Worm (Caenorhabditis elegans) whole organism, late embryonic: ENCODE data around the gene coq-8.

Source experiments
- C08G9.2 ChIP-seq: sonication (generic microtip); optimal IDR thresholded peaks from 2 replicates; lab custom pipeline; 2016; ENCODE audit warnings: mild to moderate bottlenecking, missing genetic modification characterization, moderate library complexity, missing compliant biosample characterization
- T23F11.4 ChIP-seq: fragments of 200-800 bp; sonication (Bioruptor generic); optimal IDR thresholded peaks from 2 replicates; lab custom pipeline; 2018; ENCODE audit warnings: mild to moderate bottlenecking, missing genetic modification characterization, missing compliant biosample characterization
- Y22D7AL.16 ChIP-seq: sonication (generic microtip); optimal IDR thresholded peaks from 2 replicates; lab custom pipeline; 2016; ENCODE audit warnings: missing genetic modification characterization, missing compliant biosample characterization
- ahr-1 ChIP-seq: sonication (generic microtip); optimal IDR thresholded peaks from 2 replicates; lab custom pipeline; 2016; ENCODE audit warnings: missing genetic modification characterization, missing compliant biosample characterization
- ama-1 ChIP-seq: fragments of 150-350 bp; optimal IDR thresholded peaks from 2 replicates; lab custom pipeline; 2014
- ceh-14 ChIP-seq: sonication (generic microtip); optimal IDR thresholded peaks from 2 replicates; lab custom pipeline; 2016; ENCODE audit warnings: missing genotype, missing genetic modification characterization, missing compliant biosample characterization
- ceh-22 ChIP-seq: sonication (generic microtip); optimal IDR thresholded peaks from 2 replicates; lab custom pipeline; 2017; ENCODE audit warnings: missing biosample characterization, missing genetic modification characterization
- ceh-24 ChIP-seq: sonication (generic microtip); optimal IDR thresholded peaks from 2 replicates; lab custom pipeline; 2016; ENCODE audit warnings: mild to moderate bottlenecking, missing genetic modification characterization, missing compliant biosample characterization
- ceh-30 ChIP-seq: fragments of 150-350 bp; optimal IDR thresholded peaks from 2 replicates; lab custom pipeline; 2014; ENCODE audit warnings: missing biosample characterization, missing genetic modification characterization
- ceh-34 ChIP-seq: sonication (generic microtip); optimal IDR thresholded peaks from 2 replicates; lab custom pipeline; 2016; ENCODE audit warnings: mild to moderate bottlenecking, missing genetic modification characterization, missing compliant biosample characterization
- ceh-45 ChIP-seq: fragments of 200-800 bp; sonication (Bioruptor generic); IDR thresholded peaks from 2 replicates; pipeline ENCODE4 v1.3.6; 2022; ENCODE audit warnings: missing genetic modification reagents, missing genetic modification characterization, missing compliant biosample characterization
- ceh-48 ChIP-seq: sonication (generic microtip); optimal IDR thresholded peaks from 2 replicates; lab custom pipeline; 2016; ENCODE audit warnings: missing genetic modification characterization, inconsistent platforms, missing compliant biosample characterization
- ceh-6 ChIP-seq: fragments of 200-800 bp; sonication (Bioruptor generic); optimal IDR thresholded peaks from 2 replicates; lab custom pipeline; 2018; ENCODE audit warnings: mild to moderate bottlenecking, missing genetic modification characterization, missing compliant biosample characterization
- che-1 ChIP-seq: sonication (generic microtip); optimal IDR thresholded peaks from 2 replicates; lab custom pipeline; 2016; ENCODE audit warnings: mild to moderate bottlenecking, missing genetic modification characterization, missing compliant biosample characterization
- dmd-4 ChIP-seq: sonication (generic microtip); optimal IDR thresholded peaks from 2 replicates; lab custom pipeline; 2016; ENCODE audit warnings: borderline replicate concordance, missing genetic modification characterization, missing compliant biosample characterization
- dve-1 ChIP-seq: sonication (generic microtip); optimal IDR thresholded peaks from 2 replicates; lab custom pipeline; 2017; ENCODE audit warnings: antibody characterized with exemption, mild to moderate bottlenecking, missing genetic modification characterization, missing compliant biosample characterization
- elt-2 ChIP-seq: sonication (generic microtip); optimal IDR thresholded peaks from 2 replicates; lab custom pipeline; 2016; ENCODE audit warnings: missing genetic modification reagents, missing genetic modification characterization, missing compliant biosample characterization
- elt-4 ChIP-seq: sonication (generic microtip); optimal IDR thresholded peaks from 2 replicates; lab custom pipeline; 2016; ENCODE audit warnings: missing genetic modification characterization, missing compliant biosample characterization
- ets-4 ChIP-seq: sonication (generic microtip); optimal IDR thresholded peaks from 2 replicates; lab custom pipeline; 2016; ENCODE audit warnings: missing genetic modification characterization, missing compliant biosample characterization
- fkh-10 ChIP-seq: fragments of 150-350 bp; optimal IDR thresholded peaks from 2 replicates; lab custom pipeline; 2014; ENCODE audit warnings: missing biosample characterization, missing genetic modification reagents, missing genetic modification characterization
- gmeb-2 ChIP-seq: sonication (generic microtip); optimal IDR thresholded peaks from 2 replicates; lab custom pipeline; 2016; ENCODE audit warnings: missing genetic modification characterization, inconsistent platforms, missing compliant biosample characterization
- hlh-13 ChIP-seq: fragments of 200-800 bp; sonication (Bioruptor generic); optimal IDR thresholded peaks from 2 replicates; lab custom pipeline; 2018; ENCODE audit warnings: mild to moderate bottlenecking, missing genetic modification characterization, missing compliant biosample characterization
- hlh-15 ChIP-seq: sonication (generic microtip); optimal IDR thresholded peaks from 2 replicates; lab custom pipeline; 2016; ENCODE audit warnings: missing genetic modification characterization, missing compliant biosample characterization
- lin-11 ChIP-seq: fragments of 200-800 bp; sonication (Bioruptor generic); optimal IDR thresholded peaks from 2 replicates; lab custom pipeline; 2018; ENCODE audit warnings: mild to moderate bottlenecking, missing genetic modification characterization, missing compliant biosample characterization
- nfya-1 ChIP-seq: sonication (generic microtip); optimal IDR thresholded peaks from 2 replicates; lab custom pipeline; 2017; ENCODE audit warnings: missing genetic modification characterization, mild to moderate bottlenecking, missing compliant biosample characterization, antibody characterized with exemption, moderate library complexity
- nhr-11 ChIP-seq: fragments of 150-350 bp; optimal IDR thresholded peaks from 2 replicates; lab custom pipeline; 2014; ENCODE audit warnings: missing biosample characterization, missing genetic modification characterization
- nhr-232 ChIP-seq: sonication (generic microtip); optimal IDR thresholded peaks from 2 replicates; lab custom pipeline; 2016; ENCODE audit warnings: missing genetic modification characterization, missing compliant biosample characterization
- npax-4 ChIP-seq: sonication (generic microtip); optimal IDR thresholded peaks from 2 replicates; lab custom pipeline; 2016; ENCODE audit warnings: missing genetic modification characterization, missing compliant biosample characterization
- pax-1 ChIP-seq: fragments of 150-350 bp; optimal IDR thresholded peaks from 2 replicates; lab custom pipeline; 2014; ENCODE audit warnings: missing biosample characterization, missing genetic modification characterization
- pha-4 ChIP-seq: fragments of 150-350 bp; optimal IDR thresholded peaks from 2 replicates; lab custom pipeline; 2018; ENCODE audit warnings: missing biosample characterization, missing genetic modification reagents, missing genetic modification characterization
- pros-1 ChIP-seq: fragments of 150-350 bp; optimal IDR thresholded peaks from 2 replicates; lab custom pipeline; 2014; ENCODE audit warnings: missing biosample characterization, missing genetic modification reagents, missing genetic modification characterization
- sox-4 ChIP-seq: sonication (generic microtip); optimal IDR thresholded peaks from 2 replicates; lab custom pipeline; 2017; ENCODE audit warnings: mild to moderate bottlenecking, missing genetic modification characterization, inconsistent platforms, missing compliant biosample characterization
- tbx-2 ChIP-seq: sonication (generic microtip); optimal IDR thresholded peaks from 2 replicates; lab custom pipeline; 2016; ENCODE audit warnings: missing genetic modification characterization, missing compliant biosample characterization
- ttx-3 ChIP-seq: sonication (generic microtip); optimal IDR thresholded peaks from 2 replicates; lab custom pipeline; 2016; ENCODE audit warnings: missing genetic modification reagents, missing genetic modification characterization, missing compliant biosample characterization
- unc-3 ChIP-seq, 2 experiments: fragments of 200-800 bp in 1 of 2; sonication (Bioruptor generic) in 1 of 2; sonication (generic microtip) in 1 of 2; conservative IDR thresholded peaks in 1 of 2; optimal IDR thresholded peaks in 1 of 2; 2 replicates each; pipeline versions ENCODE4 v1.3.6 to Lab custom; 2016 to 2022; ENCODE audit warnings: missing compliant biosample characterization in 2 of 2, missing genetic modification characterization in 2 of 2, missing genetic modification reagents in 1 of 2
- unc-42 ChIP-seq: sonication (generic microtip); optimal IDR thresholded peaks from 2 replicates; lab custom pipeline; 2016; ENCODE audit warnings: missing genotype, missing genetic modification characterization, missing compliant biosample characterization
- unc-55 ChIP-seq: sonication (generic microtip); optimal IDR thresholded peaks from 2 replicates; lab custom pipeline; 2017; ENCODE audit warnings: missing biosample characterization, missing genetic modification reagents, missing genetic modification characterization
- zip-5 ChIP-seq: sonication (generic microtip); optimal IDR thresholded peaks from 2 replicates; lab custom pipeline; 2016; ENCODE audit warnings: missing genetic modification characterization, missing compliant biosample characterization

coq-8 gene

DNA sequence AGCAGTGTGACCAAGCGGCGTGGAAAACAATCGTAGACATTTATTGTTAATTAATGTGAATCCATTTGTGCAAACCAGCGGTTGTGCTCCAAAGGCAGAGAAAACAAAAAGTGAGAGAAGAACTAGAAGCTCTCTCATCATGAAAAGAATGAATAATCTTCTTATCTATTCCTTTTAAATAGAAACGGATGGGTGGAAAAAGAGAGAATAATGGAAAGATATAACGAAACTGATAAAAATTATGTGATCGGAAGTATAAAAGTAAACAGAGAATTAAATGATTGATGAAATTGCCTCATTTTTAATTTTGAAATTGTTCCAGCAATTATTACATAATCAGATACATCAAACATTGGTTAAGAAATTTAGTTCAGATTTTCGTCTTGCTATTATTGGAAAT, 20.2 kb downstream of the coq-8 start, which contains the start of gene clec-5:
clec-5 (minus strand) TSS at position 178 of the 400 bp plus-strand sequence.
- no peak for TF ChIP-seq lin-11 (tag; lab: Kevin White, UChicago)
- TF ChIP-seq tbx-2 = no peak
- TF ChIP-seq ceh-48 (tag; lab: Kevin White, UChicago) = no peak
- no peak for TF ChIP-seq Y22D7AL.16 (tag; lab: Kevin White, UChicago)

- TF ChIP-seq ceh-48 (tag; lab: Kevin White, UChicago) (no peak), unc-55 (GFP tag; lab: Kevin White, UChicago) (no peak), nhr-11 (tag; lab: Kevin White, UChicago) (no peak), sox-4 (tag; lab: Kevin White, UChicago) (no peak), T23F11.4 (no peak), ama-1 (no peak), ceh-34 (tag; lab: Kevin White, UChicago) (no peak), ceh-14 (tag; lab: Kevin White, UChicago) (no peak), ceh-45 (GFP tag; lab: Robert Waterston, UW) (no peak), elt-2 (tag; lab: Kevin White, UChicago) (no peak), ceh-6 (GFP tag; lab: Kevin White, UChicago) (no peak), ttx-3 (tag; lab: Kevin White, UChicago) (no peak), fkh-10 (GFP tag; lab: Kevin White, UChicago) (no peak), dve-1 (no peak), dmd-4 (tag; lab: Kevin White, UChicago) (no peak), pros-1 (tag; lab: Kevin White, UChicago) (no peak), ets-4 (tag; lab: Kevin White, UChicago) (no peak)
These were observed 24.1 kb downstream of the coq-8 start, which contains the start of gene clec-6 for ce11 chrIII:4887291-4887690. Gene clec-6 (minus strand): TSS chrIII:4887444.

DNA sequence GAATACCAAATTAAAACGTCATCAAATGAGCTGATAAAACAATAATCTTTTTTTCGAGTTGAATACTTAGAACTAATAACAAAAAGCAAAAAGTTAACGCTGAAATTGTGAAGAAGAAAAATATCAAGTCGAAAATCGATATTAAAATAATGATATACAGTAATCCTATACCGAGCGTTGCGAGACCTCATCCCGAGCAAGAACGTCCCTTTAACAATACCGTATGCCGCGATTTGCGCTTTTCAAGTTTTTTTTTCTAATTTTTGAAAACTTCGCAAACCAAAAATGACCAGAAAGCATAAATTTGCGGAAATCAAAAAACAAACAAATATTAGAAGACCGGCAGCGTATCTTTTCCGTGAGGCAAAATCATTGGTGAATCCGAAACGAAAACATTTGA, 27.8 kb downstream of the coq-8 start, which contains the start of gene F26F4.5:
F26F4.5 (minus strand) TSS at position 256 of the 400 bp plus-strand sequence.
- TF ChIP-seq unc-55 (GFP tag; lab: Kevin White, UChicago) = no peak
- no peak for TF ChIP-seq elt-4 (tag; lab: Kevin White, UChicago)
- TF ChIP-seq ets-4 (tag; lab: Kevin White, UChicago) = no peak
- TF ChIP-seq nfya-1 (tag; lab: Kevin White, UChicago) = no peak
- no peak for TF ChIP-seq che-1 (tag; lab: Kevin White, UChicago)
- TF ChIP-seq pros-1 (tag; lab: Kevin White, UChicago) = no peak
- TF ChIP-seq ceh-30 (tag; lab: Kevin White, UChicago) = no peak
- TF ChIP-seq hlh-15 (tag; lab: Kevin White, UChicago) = no peak
- no peak for TF ChIP-seq npax-4
- TF ChIP-seq ceh-24 (tag; lab: Kevin White, UChicago) = no peak
- no peak for TF ChIP-seq ceh-34 (tag; lab: Kevin White, UChicago)
- TF ChIP-seq hlh-13 (GFP tag; lab: Kevin White, UChicago) = no peak
- no peak for TF ChIP-seq ceh-48 (tag; lab: Kevin White, UChicago)
- TF ChIP-seq pax-1 (tag; lab: Kevin White, UChicago) = no peak
- no peak for TF ChIP-seq zip-5 (tag; lab: Kevin White, UChicago)
- TF ChIP-seq gmeb-2 = no peak
- no peak for TF ChIP-seq ama-1
- TF ChIP-seq ttx-3 (tag; lab: Kevin White, UChicago) = no peak
- no peak for TF ChIP-seq ceh-22

- TF ChIP-seq ceh-22 = no peak
- TF ChIP-seq lin-11 (tag; lab: Kevin White, UChicago) = no peak
- no peak for TF ChIP-seq elt-4 (tag; lab: Kevin White, UChicago)
- TF ChIP-seq C08G9.2 = no peak
- TF ChIP-seq dmd-4 (tag; lab: Kevin White, UChicago) = no peak
- no peak for TF ChIP-seq ahr-1 (tag; lab: Kevin White, UChicago)
- TF ChIP-seq pha-4 = no peak
- TF ChIP-seq fkh-10 (GFP tag; lab: Kevin White, UChicago) = no peak
- TF ChIP-seq ama-1 = no peak
- TF ChIP-seq ceh-45 (GFP tag; lab: Robert Waterston, UW) = no peak
- TF ChIP-seq unc-3 (GFP tag; conservative IDR thresholded peaks at IDR 0.05; lab: Robert Waterston, UW) = no peak
- TF ChIP-seq unc-3 (tag; optimal IDR thresholded peaks at IDR 0.05; lab: Kevin White, UChicago) = no peak
- TF ChIP-seq ceh-6 (GFP tag; lab: Kevin White, UChicago) = no peak
- TF ChIP-seq npax-4 = no peak
- no peak for TF ChIP-seq nhr-232 (tag; lab: Kevin White, UChicago)
- no peak for TF ChIP-seq unc-42 (tag; lab: Kevin White, UChicago)
- no peak for TF ChIP-seq sox-4 (tag; lab: Kevin White, UChicago)
- TF ChIP-seq pax-1 (tag; lab: Kevin White, UChicago) = no peak
These were observed 30.3 kb downstream of the coq-8 start, which contains the start of gene F26F4.6 for ce11 chrIII:4893540-4893939. Gene F26F4.6 (minus strand): TSS chrIII:4893640.
